Worm (Caenorhabditis elegans) whole organism, L4 larva: Measurements from ENCODE around the gene xrn-2.

Source experiments
- F10B5.3 ChIP-seq: sonication (generic microtip); optimal IDR thresholded peaks from 2 replicates; lab custom pipeline; 2016; ENCODE audit warnings: mild to moderate bottlenecking, missing genetic modification characterization, missing compliant biosample characterization
- aha-1 ChIP-seq: fragments of 150-350 bp; peaks from one replicate; lab custom pipeline; 2014; ENCODE audit warnings: missing biosample characterization, missing genetic modification characterization
- ama-1 ChIP-seq: fragments of 150-350 bp; optimal IDR thresholded peaks from 2 replicates; lab custom pipeline; 2014; ENCODE audit warnings: inconsistent platforms, mixed read lengths
- arid-1 ChIP-seq: fragments of 200-800 bp; sonication (Bioruptor generic); conservative IDR thresholded peaks from 2 replicates; pipeline ENCODE4 v1.3.6; 2022; ENCODE audit warnings: missing genetic modification reagents, missing genetic modification characterization, missing compliant biosample characterization
- attf-4 ChIP-seq: sonication (generic microtip); optimal IDR thresholded peaks from 3 replicates; lab custom pipeline; 2017; ENCODE audit warnings: missing biosample characterization, missing genetic modification characterization
- cey-2 ChIP-seq: sonication (generic microtip); optimal IDR thresholded peaks from 3 replicates; lab custom pipeline; 2017; ENCODE audit warnings: missing genetic modification characterization, mild to moderate bottlenecking, missing compliant biosample characterization, antibody characterized with exemption, borderline replicate concordance; ENCODE audit not compliant: insufficient read depth
- nhr-10 ChIP-seq: fragments of 150-350 bp; optimal IDR thresholded peaks from 2 replicates; lab custom pipeline; 2014; ENCODE audit warnings: missing biosample characterization, missing genetic modification characterization

ce11 chrII:14150031-14150430, 5.5 kb upstream of the xrn-2 start, which contains the start of gene W03H9.1:
- TF ChIP-seq nhr-10 (tag; lab: Kevin White, UChicago) (no peak), arid-1 (GFP tag; lab: Robert Waterston, UW) (no peak), ama-1 (lab: Kevin White, UChicago) (no peak), F10B5.3 (tag; lab: Kevin White, UChicago) (no peak), cey-2 (no peak), attf-4 (tag; lab: Kevin White, UChicago) (no peak), aha-1 (tag; lab: Kevin White, UChicago) (no peak)
